Comparison of ENCODE assay signal across 4 fruit fly cellular contexts in genomic region chr3R:6429706-6430105, dm6.
TF ChIP-seq lines count a peak whose summit lies in the region.

No protein-coding gene starts in this region.

- peak; percentile 80 for TF ChIP-seq CTCF in whole organism, embryonic (GFP tag; optimal IDR thresholded peaks at IDR 0.05; lab: Kevin White, UChicago)

TF ChIP-seq in whole organism, adult, 20 proteins besides CTCF, POLR2A, EP300 and RAD21:
- TF ChIP-seq Mnt (GFP tag; optimal IDR thresholded peaks at IDR 0.05; lab: Kevin White, UChicago) (no peak), CG7045 (GFP tag; optimal IDR thresholded peaks at IDR 0.05; lab: Kevin White, UChicago) (no peak), bab1 (GFP tag; optimal IDR thresholded peaks at IDR 0.05; lab: Kevin White, UChicago) (peak; percentile 11), cic (GFP tag; optimal IDR thresholded peaks at IDR 0.05; lab: Kevin White, UChicago) (no peak), tj (GFP tag; optimal IDR thresholded peaks at IDR 0.05; lab: Kevin White, UChicago) (peak; percentile 9), CG14711 (tag; optimal IDR thresholded peaks at IDR 0.05; lab: Kevin White, UChicago) (peak; percentile 53), CG5204 (GFP tag; optimal IDR thresholded peaks at IDR 0.05; lab: Kevin White, UChicago) (no peak)
TF ChIP-seq in whole organism, adult: peak in this region for 3.

TF ChIP-seq in whole organism, embryonic, 481 proteins besides CTCF, POLR2A, EP300 and RAD21:
- TF ChIP-seq Fer2 (tag; optimal IDR thresholded peaks at IDR 0.05; lab: Kevin White, UChicago): no peak
- TF ChIP-seq Drgx (GFP tag; IDR thresholded peaks at IDR 0.05; lab: Robert Waterston, UW): peak; percentile 60

TF ChIP-seq in whole organism, prepupa, 60 proteins besides CTCF, POLR2A, EP300 and RAD21:
- TF ChIP-seq CG10631 (GFP tag; optimal IDR thresholded peaks at IDR 0.05; lab: Kevin White, UChicago): no peak
- TF ChIP-seq CG4318 (GFP tag; optimal IDR thresholded peaks at IDR 0.05; lab: Kevin White, UChicago): peak; percentile 15
- peak; percentile 83 for TF ChIP-seq eg (GFP tag; IDR thresholded peaks at IDR 0.05; lab: Robert Waterston, UW)
- TF ChIP-seq CG8119 (GFP tag; IDR thresholded peaks at IDR 0.05; lab: Robert Waterston, UW): peak; percentile 58; the same call in 2 of the 3 replicates
- TF ChIP-seq fd59A (GFP tag; optimal IDR thresholded peaks at IDR 0.05; lab: Kevin White, UChicago): no peak
- peak; percentile 5 for TF ChIP-seq Eip78C (GFP tag; lab: Kevin White, UChicago)
- TF ChIP-seq pdm3 (GFP tag; optimal IDR thresholded peaks at IDR 0.05; lab: Kevin White, UChicago): no peak
- peak; percentile 20 for TF ChIP-seq achi (GFP tag; optimal IDR thresholded peaks at IDR 0.05; lab: Kevin White, UChicago)
- peak; percentile 58; the same call in 2 of the 3 replicates for TF ChIP-seq CG6163 (GFP tag; IDR thresholded peaks at IDR 0.05; lab: Robert Waterston, UW)
- TF ChIP-seq vri (GFP tag; optimal IDR thresholded peaks at IDR 0.05; lab: Kevin White, UChicago): no peak
- peak; percentile 48 for TF ChIP-seq CG32006 (GFP tag; optimal IDR thresholded peaks at IDR 0.05; lab: Kevin White, UChicago)
- TF ChIP-seq CG15336 (GFP tag; IDR thresholded peaks at IDR 0.05; lab: Robert Waterston, UW): peak; percentile 69
- TF ChIP-seq Hr4 (GFP tag; optimal IDR thresholded peaks at IDR 0.05; lab: Kevin White, UChicago): peak; percentile 24
- no peak for TF ChIP-seq salr (GFP tag; optimal IDR thresholded peaks at IDR 0.05; lab: Kevin White, UChicago)
- TF ChIP-seq OdsH (GFP tag; optimal IDR thresholded peaks at IDR 0.05; lab: Kevin White, UChicago): peak; percentile 16
- TF ChIP-seq Lpt (GFP tag; optimal IDR thresholded peaks at IDR 0.05; lab: Kevin White, UChicago): no peak
- TF ChIP-seq CG11294 (GFP tag; IDR thresholded peaks at IDR 0.05; lab: Robert Waterston, UW): 0 out of 2 replicates have a peak, but pooled peaks have one; percentile 26
- no peak for TF ChIP-seq Smox (GFP tag; optimal IDR thresholded peaks at IDR 0.05; lab: Kevin White, UChicago)
- no peak for TF ChIP-seq Sox14 (GFP tag; optimal IDR thresholded peaks at IDR 0.05; lab: Kevin White, UChicago)
- no peak for TF ChIP-seq CG34406 (GFP tag; optimal IDR thresholded peaks at IDR 0.05; lab: Kevin White, UChicago)
- peak; percentile 66 for TF ChIP-seq CG6276 (GFP tag; optimal IDR thresholded peaks at IDR 0.05; lab: Kevin White, UChicago)
- no peak for TF ChIP-seq Sox15 (GFP tag; optimal IDR thresholded peaks at IDR 0.05; lab: Kevin White, UChicago)

TF ChIP-seq in whole organism, pupa, 21 proteins besides CTCF, POLR2A, EP300 and RAD21:
- peak; percentile 59 for TF ChIP-seq CG12605 (GFP tag; IDR thresholded peaks at IDR 0.05; lab: Robert Waterston, UW)
- peak; percentile 68; the same call in 2 of the 3 replicates for TF ChIP-seq CG4496 (GFP tag; IDR thresholded peaks at IDR 0.05; lab: Robert Waterston, UW)
- TF ChIP-seq fd96Ca (GFP tag; IDR thresholded peaks at IDR 0.05; lab: Robert Waterston, UW): peak; percentile 61; the same call in 2 of the 3 replicates
- TF ChIP-seq CG14655 (GFP tag; optimal IDR thresholded peaks at IDR 0.05; lab: Kevin White, UChicago): peak; percentile 1
- TF ChIP-seq CG17806 (tag; optimal IDR thresholded peaks at IDR 0.05; lab: Kevin White, UChicago): no peak
- no peak for TF ChIP-seq Pif1A (GFP tag; optimal IDR thresholded peaks at IDR 0.05; lab: Kevin White, UChicago)
- peak; percentile 70 for TF ChIP-seq CG32121 (GFP tag; IDR thresholded peaks at IDR 0.05; lab: Robert Waterston, UW)
- TF ChIP-seq Ets98B (GFP tag; IDR thresholded peaks at IDR 0.05; lab: Robert Waterston, UW): peak; percentile 62; the same call in 1 of the 2 replicates
